Worm (Caenorhabditis elegans) whole organism, L4 larva: ENCODE results near the gene perm-2.

ENCODE experiments used
- ama-1 ChIP-seq: fragments of 150-350 bp; optimal IDR thresholded peaks from 2 replicates; lab custom pipeline; 2014; ENCODE audit warnings: inconsistent platforms, mixed read lengths
- fkh-10 ChIP-seq: fragments of 150-350 bp; optimal IDR thresholded peaks from 2 replicates; lab custom pipeline; 2014; ENCODE audit warnings: missing biosample characterization, missing genetic modification reagents, missing genetic modification characterization
- lin-39 ChIP-seq: fragments of 150-350 bp; optimal IDR thresholded peaks from 2 replicates; lab custom pipeline; 2014; ENCODE audit warnings: missing biosample characterization, missing genetic modification reagents, missing genetic modification characterization
- nhr-237 ChIP-seq: sonication (generic microtip); optimal IDR thresholded peaks from 2 replicates; lab custom pipeline; 2017; ENCODE audit warnings: missing biosample characterization, missing genetic modification characterization
- nhr-77 ChIP-seq: fragments of 150-350 bp; optimal IDR thresholded peaks from 2 replicates; lab custom pipeline; 2014; ENCODE audit warnings: missing biosample characterization, missing genetic modification characterization

DNA sequence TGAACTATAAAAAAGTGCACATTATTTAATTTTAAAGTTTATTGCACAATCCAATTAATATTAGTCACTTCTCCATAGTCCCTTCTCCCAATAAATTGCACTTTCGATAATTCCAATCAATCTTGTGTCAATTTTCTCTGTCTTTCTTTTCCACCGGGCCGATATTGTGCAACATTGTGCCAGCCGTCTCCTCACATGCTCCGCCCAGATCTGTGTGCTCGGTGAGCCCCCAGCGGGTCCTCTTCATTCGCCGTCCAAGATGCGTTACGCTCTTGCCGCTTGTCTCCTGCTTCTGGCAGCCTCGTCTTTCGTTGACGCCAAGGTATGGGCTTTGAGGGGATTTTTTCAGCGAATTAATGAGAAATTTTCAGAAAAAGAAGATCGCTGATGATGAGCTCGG lies 19.4 kb upstream of the perm-2 start, which contains the start of gene ost-1:
- no peak for TF ChIP-seq lin-39 (tag; lab: Kevin White, UChicago)
- TF ChIP-seq nhr-77 (tag; lab: Kevin White, UChicago), result no peak
- TF ChIP-seq nhr-237 (tag; lab: Kevin White, UChicago), result no peak
- TF ChIP-seq fkh-10, result no peak
- peak; percentile 41 for TF ChIP-seq ama-1 (lab: Kevin White, UChicago)
